Comparison of ENCODE assay signal across 5 fruit fly cellular contexts in genomic region chr3L:13919794-13920631, dm6.
A peak's percentile ranks its signal among the peaks of the same experiment; 100 is the strongest.
TF ChIP-seq lines count a peak whose summit lies in the region.

No protein-coding gene starts in this region.

TF ChIP-seq in whole organism, adult, 20 proteins besides CTCF, POLR2A, EP300 and RAD21 (continued from another document):
- peak; percentile 86 for TF ChIP-seq CG7045 (GFP tag; optimal IDR thresholded peaks at IDR 0.05; lab: Kevin White, UChicago)
- peak; percentile 65 for TF ChIP-seq bab1 (GFP tag; optimal IDR thresholded peaks at IDR 0.05; lab: Kevin White, UChicago)
- TF ChIP-seq CG12768 (GFP tag; optimal IDR thresholded peaks at IDR 0.05; lab: Kevin White, UChicago), result peak; percentile 84

TF ChIP-seq in whole organism, embryonic, 481 proteins besides CTCF, POLR2A, EP300 and RAD21 (continued from another document and continues in another):
- TF ChIP-seq ash1 (GFP tag; optimal IDR thresholded peaks at IDR 0.05; lab: Kevin White, UChicago) (no peak), tap (tag; optimal IDR thresholded peaks at IDR 0.05; lab: Kevin White, UChicago) (peak; percentile 81), nerfin-1 (tag; optimal IDR thresholded peaks at IDR 0.05; lab: Kevin White, UChicago) (peak; percentile 89), twi (tag; optimal IDR thresholded peaks at IDR 0.05; lab: Kevin White, UChicago) (peak; percentile 87), ewg (GFP tag; optimal IDR thresholded peaks at IDR 0.05; lab: Kevin White, UChicago) (peak; percentile 83), jumu (GFP tag; optimal IDR thresholded peaks at IDR 0.05; lab: Kevin White, UChicago) (peak; percentile 84), Nf-YB (GFP tag; optimal IDR thresholded peaks at IDR 0.05; lab: Kevin White, UChicago) (peak; percentile 82), Bdp1 (GFP tag; optimal IDR thresholded peaks at IDR 0.05; lab: Kevin White, UChicago) (peak; percentile 74), oc (tag; optimal IDR thresholded peaks at IDR 0.05; lab: Kevin White, UChicago) (peak; percentile 50), CG9876 (GFP tag; optimal IDR thresholded peaks at IDR 0.05; lab: Kevin White, UChicago) (peak; percentile 84), CG2889 (GFP tag; IDR thresholded peaks at IDR 0.05; lab: Robert Waterston, UW) (peak; percentile 49; the same call in 2 of the 3 replicates), org-1 (GFP tag; optimal IDR thresholded peaks at IDR 0.05; lab: Kevin White, UChicago) (peak; percentile 95), pita (GFP tag; optimal IDR thresholded peaks at IDR 0.05; lab: Kevin White, UChicago) (no peak), Hmr (GFP tag; optimal IDR thresholded peaks at IDR 0.05; lab: Kevin White, UChicago) (peak; percentile 95), Hr51 (GFP tag; optimal IDR thresholded peaks at IDR 0.05; lab: Kevin White, UChicago) (peak; percentile 79 to 93), CG6689 (GFP tag; IDR thresholded peaks at IDR 0.05; lab: Robert Waterston, UW) (peak; percentile 87), D19B (GFP tag; optimal IDR thresholded peaks at IDR 0.05; lab: Kevin White, UChicago) (peak; percentile 100), NC2β (GFP tag; optimal IDR thresholded peaks at IDR 0.05; lab: Kevin White, UChicago) (peak; percentile 84), repo (GFP tag; optimal IDR thresholded peaks at IDR 0.05; lab: Kevin White, UChicago) (peak; percentile 84), eyg (GFP tag; optimal IDR thresholded peaks at IDR 0.05; lab: Kevin White, UChicago) (peak; percentile 67), Ada2b (GFP tag; IDR thresholded peaks at IDR 0.05; lab: Robert Waterston, UW) (peak; percentile 78), sc (optimal IDR thresholded peaks at IDR 0.05; lab: Kevin White, UChicago) (no peak), sc (GFP tag; optimal IDR thresholded peaks at IDR 0.05; lab: Kevin White, UChicago) (peak; percentile 93), CG7271 (tag; optimal IDR thresholded peaks at IDR 0.05; lab: Kevin White, UChicago) (peak; percentile 58), wek (GFP tag; optimal IDR thresholded peaks at IDR 0.05; lab: Kevin White, UChicago) (peak; percentile 35), corto (GFP tag; optimal IDR thresholded peaks at IDR 0.05; lab: Kevin White, UChicago) (no peak), slou (GFP tag; optimal IDR thresholded peaks at IDR 0.05; lab: Kevin White, UChicago) (peak; percentile 71), CG9215 (GFP tag; IDR thresholded peaks at IDR 0.05; lab: Robert Waterston, UW) (peak; percentile 82), Dbx (GFP tag; IDR thresholded peaks at IDR 0.05; lab: Robert Waterston, UW) (peak; percentile 72; the same call in 2 of the 3 replicates), Ptx1 (GFP tag; IDR thresholded peaks at IDR 0.05; lab: Robert Waterston, UW) (peak; percentile 88), jigr1 (GFP tag; IDR thresholded peaks at IDR 0.05; lab: Robert Waterston, UW) (peak; percentile 58; the same call in 2 of the 3 replicates), ara (GFP tag; IDR thresholded peaks at IDR 0.05; lab: Robert Waterston, UW) (peak; percentile 56; the same call in 1 of the 2 replicates)

TF ChIP-seq in whole organism, prepupa, 60 proteins besides CTCF, POLR2A, EP300 and RAD21 (continued from another document and continues in another):
- TF ChIP-seq fd59A (GFP tag; optimal IDR thresholded peaks at IDR 0.05; lab: Kevin White, UChicago), result peak; percentile 55
- peak; percentile 65 for TF ChIP-seq CG3919 (GFP tag; optimal IDR thresholded peaks at IDR 0.05; lab: Kevin White, UChicago)
- TF ChIP-seq Hr38 (GFP tag; optimal IDR thresholded peaks at IDR 0.05; lab: Kevin White, UChicago), result no peak
- peak; percentile 35 to 63 for TF ChIP-seq ss (GFP tag; optimal IDR thresholded peaks at IDR 0.05; lab: Kevin White, UChicago)
- TF ChIP-seq lz (GFP tag; optimal IDR thresholded peaks at IDR 0.05; lab: Kevin White, UChicago), result peak; percentile 74
- peak; percentile 67; the same call in 2 of the 3 replicates for TF ChIP-seq CG8119 (GFP tag; IDR thresholded peaks at IDR 0.05; lab: Robert Waterston, UW)
- TF ChIP-seq Blimp-1 (GFP tag; optimal IDR thresholded peaks at IDR 0.05; lab: Kevin White, UChicago), result peak; percentile 9
- peak; percentile 62 for TF ChIP-seq topi (GFP tag; optimal IDR thresholded peaks at IDR 0.05; lab: Kevin White, UChicago)
- TF ChIP-seq CG10669 (GFP tag; optimal IDR thresholded peaks at IDR 0.05; lab: Kevin White, UChicago), result peak; percentile 60
- peak; percentile 88 for TF ChIP-seq CG32006 (GFP tag; optimal IDR thresholded peaks at IDR 0.05; lab: Kevin White, UChicago)
- peak; percentile 78 for TF ChIP-seq esn (GFP tag; optimal IDR thresholded peaks at IDR 0.05; lab: Kevin White, UChicago)
- peak; percentile 74 for TF ChIP-seq Sox102F (GFP tag; optimal IDR thresholded peaks at IDR 0.05; lab: Kevin White, UChicago)
- peak; percentile 12 for TF ChIP-seq CG1621 (tag; optimal IDR thresholded peaks at IDR 0.05; lab: Kevin White, UChicago)
- TF ChIP-seq CG15336 (GFP tag; IDR thresholded peaks at IDR 0.05; lab: Robert Waterston, UW), result peak; percentile 65; the same call in 1 of the 2 replicates
- peak; percentile 77 for TF ChIP-seq CG10631 (GFP tag; optimal IDR thresholded peaks at IDR 0.05; lab: Kevin White, UChicago)
- peak; percentile 81 for TF ChIP-seq fkh (GFP tag; optimal IDR thresholded peaks at IDR 0.05; lab: Kevin White, UChicago)
- TF ChIP-seq Eip78C (GFP tag; lab: Kevin White, UChicago), result peak; percentile 85
- TF ChIP-seq vri (GFP tag; optimal IDR thresholded peaks at IDR 0.05; lab: Kevin White, UChicago), result peak; percentile 39
- TF ChIP-seq Met (GFP tag; optimal IDR thresholded peaks at IDR 0.05; lab: Kevin White, UChicago), result peak; percentile 80
- peak; percentile 67 for TF ChIP-seq net (GFP tag; optimal IDR thresholded peaks at IDR 0.05; lab: Kevin White, UChicago)
- peak; percentile 18; the same call in 2 of the 3 replicates for TF ChIP-seq eg (GFP tag; IDR thresholded peaks at IDR 0.05; lab: Robert Waterston, UW)
- TF ChIP-seq CG11294 (GFP tag; IDR thresholded peaks at IDR 0.05; lab: Robert Waterston, UW), result peak; percentile 34; the same call in 1 of the 2 replicates
- peak; percentile 44 for TF ChIP-seq CG3032 (tag; optimal IDR thresholded peaks at IDR 0.05; lab: Kevin White, UChicago)
- no peak for TF ChIP-seq CG11902 (GFP tag; optimal IDR thresholded peaks at IDR 0.05; lab: Kevin White, UChicago)
- peak; percentile 84 for TF ChIP-seq Hr4 (GFP tag; optimal IDR thresholded peaks at IDR 0.05; lab: Kevin White, UChicago)
- TF ChIP-seq CG4318 (GFP tag; optimal IDR thresholded peaks at IDR 0.05; lab: Kevin White, UChicago), result peak; percentile 63
- TF ChIP-seq cyc (GFP tag; optimal IDR thresholded peaks at IDR 0.05; lab: Kevin White, UChicago), result peak; percentile 62
- TF ChIP-seq pdm3 (GFP tag; optimal IDR thresholded peaks at IDR 0.05; lab: Kevin White, UChicago), result peak; percentile 78
- TF ChIP-seq CG6276 (GFP tag; optimal IDR thresholded peaks at IDR 0.05; lab: Kevin White, UChicago), result peak; percentile 57
- peak; percentile 68 for TF ChIP-seq Hr39 (GFP tag; optimal IDR thresholded peaks at IDR 0.05; lab: Kevin White, UChicago)
- TF ChIP-seq salr (GFP tag; optimal IDR thresholded peaks at IDR 0.05; lab: Kevin White, UChicago), result peak in 1 of 2 experiments; percentile 76
- peak; percentile 30 for TF ChIP-seq CG34406 (GFP tag; optimal IDR thresholded peaks at IDR 0.05; lab: Kevin White, UChicago)

TF ChIP-seq in whole organism, pupa, 21 proteins besides CTCF, POLR2A, EP300 and RAD21 (continued from another document):
- TF ChIP-seq Snoo (tag; optimal IDR thresholded peaks at IDR 0.05; lab: Kevin White, UChicago), result peak; percentile 39
- TF ChIP-seq CG15710 (tag; optimal IDR thresholded peaks at IDR 0.05; lab: Kevin White, UChicago), result peak; percentile 58
TF ChIP-seq in whole organism, pupa: peak in this region for 16.

TF ChIP-seq in whole organism, wandering third instar larva, 38 proteins besides CTCF, POLR2A, EP300 and RAD21 (continued from another document):
- no peak for TF ChIP-seq Jra (GFP tag; optimal IDR thresholded peaks at IDR 0.05; lab: Kevin White, UChicago)
- TF ChIP-seq tai (GFP tag; optimal IDR thresholded peaks at IDR 0.05; lab: Kevin White, UChicago), result peak; percentile 39
- peak; percentile 71 for TF ChIP-seq OdsH (GFP tag; optimal IDR thresholded peaks at IDR 0.05; lab: Kevin White, UChicago)
- TF ChIP-seq Abd-B (GFP tag; optimal IDR thresholded peaks at IDR 0.05; lab: Kevin White, UChicago), result no peak
- no peak for TF ChIP-seq sage (GFP tag; optimal IDR thresholded peaks at IDR 0.05; lab: Kevin White, UChicago)
- TF ChIP-seq dmrt93B (GFP tag; optimal IDR thresholded peaks at IDR 0.05; lab: Kevin White, UChicago), result peak; percentile 67
- TF ChIP-seq Sp1 (GFP tag; optimal IDR thresholded peaks at IDR 0.05; lab: Kevin White, UChicago), result peak; percentile 59
- peak; percentile 16 for TF ChIP-seq Vsx2 (GFP tag; optimal IDR thresholded peaks at IDR 0.05; lab: Kevin White, UChicago; ENCODE audit: partially characterized antibody)
- no peak for TF ChIP-seq CrebA (GFP tag; optimal IDR thresholded peaks at IDR 0.05; lab: Kevin White, UChicago; ENCODE audit: borderline replicate concordance)
- no peak for TF ChIP-seq Dfd (GFP tag; optimal IDR thresholded peaks at IDR 0.05; lab: Kevin White, UChicago)
- TF ChIP-seq jim (GFP tag; optimal IDR thresholded peaks at IDR 0.05; lab: Kevin White, UChicago), result no peak
- no peak for TF ChIP-seq GATAd (GFP tag; optimal IDR thresholded peaks at IDR 0.05; lab: Kevin White, UChicago)
- peak; percentile 92 for TF ChIP-seq Dif (GFP tag; optimal IDR thresholded peaks at IDR 0.05; lab: Kevin White, UChicago; ENCODE audit: partially characterized antibody)
- TF ChIP-seq usp (GFP tag; optimal IDR thresholded peaks at IDR 0.05; lab: Kevin White, UChicago), result no peak
- no peak for TF ChIP-seq lola (GFP tag; optimal IDR thresholded peaks at IDR 0.05; lab: Kevin White, UChicago)
- TF ChIP-seq sv (GFP tag; optimal IDR thresholded peaks at IDR 0.05; lab: Kevin White, UChicago), result peak; percentile 87
- peak; percentile 76 for TF ChIP-seq woc (GFP tag; optimal IDR thresholded peaks at IDR 0.05; lab: Kevin White, UChicago)
- peak; percentile 63 for TF ChIP-seq br (GFP tag; optimal IDR thresholded peaks at IDR 0.05; lab: Kevin White, UChicago)
